Worm (Caenorhabditis elegans) whole organism, young adult: ENCODE results near the gene F58E1.13.

Experiments
- ZK185.1 ChIP-seq: sonication (generic microtip); optimal IDR thresholded peaks from 2 replicates; lab custom pipeline; 2016; ENCODE audit warnings: mild to moderate bottlenecking, missing genetic modification characterization, missing compliant biosample characterization; ENCODE audit not compliant: poor library complexity, severe bottlenecking
- ama-1 ChIP-seq, 3 experiments: fragments of 150-350 bp in 1 of 3; sonication (generic microtip) in 2 of 3; optimal IDR thresholded peaks; 2 replicates each; lab custom pipeline; 2014 to 2018; ENCODE audit warnings: missing biosample characterization in 2 of 3, missing genetic modification characterization in 2 of 3, missing genetic modification reagents in 2 of 3
- ceh-100 ChIP-seq: fragments of 200-800 bp; sonication (Bioruptor generic); IDR thresholded peaks from 2 replicates; pipeline ENCODE4 v1.3.6; 2022; ENCODE audit warnings: missing genetic modification reagents, missing genetic modification characterization, missing compliant biosample characterization
- efl-1 ChIP-seq: fragments of 150-350 bp; optimal IDR thresholded peaks from 2 replicates; lab custom pipeline; 2014; ENCODE audit warnings: missing biosample characterization, missing genetic modification reagents, missing genetic modification characterization
- egl-44 ChIP-seq: fragments of 200-800 bp; sonication (Bioruptor generic); IDR thresholded peaks from 2 replicates; pipeline ENCODE4 v1.3.6; 2022; ENCODE audit warnings: missing genetic modification reagents, missing genetic modification characterization, missing compliant biosample characterization
- lin-35 ChIP-seq, 3 experiments: fragments of 150-350 bp in 2 of 3; sonication (generic microtip) in 1 of 3; optimal IDR thresholded peaks; 2 replicates each; lab custom pipeline; 2014 to 2018; ENCODE audit warnings: missing biosample characterization in 3 of 3, missing genetic modification characterization in 3 of 3, missing genetic modification reagents in 3 of 3
- madf-3 ChIP-seq: fragments of 200-800 bp; sonication (Bioruptor generic); IDR thresholded peaks from 2 replicates; pipeline ENCODE4 v1.3.6; 2022; ENCODE audit warnings: missing genetic modification reagents, missing genetic modification characterization, missing compliant biosample characterization
- nhr-90 ChIP-seq: sonication (generic microtip); optimal IDR thresholded peaks from 2 replicates; lab custom pipeline; 2016; ENCODE audit warnings: missing genotype, mild to moderate bottlenecking, missing genetic modification characterization, missing compliant biosample characterization
- snpc-3.4 ChIP-seq: sonication (generic microtip); optimal IDR thresholded peaks from 2 replicates; lab custom pipeline; 2017; ENCODE audit warnings: missing genetic modification characterization, mild to moderate bottlenecking, missing compliant biosample characterization, antibody characterized with exemption, moderate library complexity, missing genotype, missing genetic modification reagents
- sptf-2 ChIP-seq: fragments of 200-800 bp; sonication (Bioruptor generic); optimal IDR thresholded peaks from 2 replicates; lab custom pipeline; 2018; ENCODE audit warnings: mild to moderate bottlenecking, missing genetic modification characterization, missing compliant biosample characterization
- unc-62 ChIP-seq: fragments of 150-350 bp; optimal IDR thresholded peaks from 2 replicates; lab custom pipeline; 2014; ENCODE audit warnings: missing biosample characterization, missing genetic modification reagents, missing genetic modification characterization
- ztf-25 ChIP-seq: fragments of 200-800 bp; sonication (Bioruptor generic); IDR thresholded peaks from 2 replicates; pipeline ENCODE4 v1.3.6; 2022; ENCODE audit warnings: missing genetic modification reagents, missing genetic modification characterization, missing compliant biosample characterization
- ztf-28 ChIP-seq: fragments of 200-800 bp; sonication (Bioruptor generic); IDR thresholded peaks from 2 replicates; pipeline ENCODE4 v1.3.6; 2022; ENCODE audit warnings: missing genetic modification reagents, missing genetic modification characterization, missing compliant biosample characterization

ce11 chrII:1741248-1741647, 45.6 kb upstream of the F58E1.13 start, which contains the start of gene K07G6.1:
- TF ChIP-seq sptf-2: no peak
- TF ChIP-seq unc-62: no peak
- no peak for TF ChIP-seq ceh-100 (GFP tag; lab: Robert Waterston, UW)
- no peak for TF ChIP-seq ZK185.1 (tag; lab: Kevin White, UChicago)
- TF ChIP-seq madf-3 (GFP tag; lab: Robert Waterston, UW): no peak
- no peak for TF ChIP-seq ztf-25 (GFP tag; lab: Robert Waterston, UW)
- TF ChIP-seq ztf-28: no peak
- no peak for TF ChIP-seq ama-1 (optimal IDR thresholded peaks at IDR 0.05; lab: Kevin White, UChicago)
- TF ChIP-seq ama-1 (GFP tag; optimal IDR thresholded peaks at IDR 0.05; lab: Kevin White, UChicago): no peak
- no peak for TF ChIP-seq snpc-3.4 (tag; lab: Kevin White, UChicago)
- TF ChIP-seq nhr-90: no peak
- TF ChIP-seq egl-44 (GFP tag; lab: Robert Waterston, UW): no peak
- TF ChIP-seq lin-35 (GFP tag; optimal IDR thresholded peaks at IDR 0.05; lab: Kevin White, UChicago): no peak
- no peak for TF ChIP-seq efl-1
